Worm (Caenorhabditis elegans) whole organism, late embryonic: ENCODE measurements around the gene far-5.
A peak's percentile ranks its signal among the peaks of the same experiment; 100 is the strongest.

Experiments
- C08G9.2 ChIP-seq: sonication (generic microtip); optimal IDR thresholded peaks from 2 replicates; lab custom pipeline; 2016; ENCODE audit warnings: mild to moderate bottlenecking, missing genetic modification characterization, moderate library complexity, missing compliant biosample characterization
- C38D4.7 ChIP-seq: fragments of 200-800 bp; sonication (Bioruptor generic); optimal IDR thresholded peaks from 2 replicates; lab custom pipeline; 2018; ENCODE audit warnings: mild to moderate bottlenecking, missing genetic modification characterization, moderate library complexity, missing compliant biosample characterization
- F13H6.1 ChIP-seq: sonication (generic microtip); optimal IDR thresholded peaks from 2 replicates; lab custom pipeline; 2016; ENCODE audit warnings: missing genetic modification characterization, missing compliant biosample characterization
- K02D7.2 ChIP-seq: sonication (generic microtip); optimal IDR thresholded peaks from 2 replicates; lab custom pipeline; 2017; ENCODE audit warnings: mild to moderate bottlenecking, missing genetic modification characterization, missing compliant biosample characterization
- Y22D7AL.16 ChIP-seq: sonication (generic microtip); optimal IDR thresholded peaks from 2 replicates; lab custom pipeline; 2016; ENCODE audit warnings: missing genetic modification characterization, missing compliant biosample characterization
- ahr-1 ChIP-seq: sonication (generic microtip); optimal IDR thresholded peaks from 2 replicates; lab custom pipeline; 2016; ENCODE audit warnings: missing genetic modification characterization, missing compliant biosample characterization
- ceh-18 ChIP-seq: sonication (generic microtip); optimal IDR thresholded peaks from 2 replicates; lab custom pipeline; 2016; ENCODE audit warnings: missing genetic modification characterization, missing compliant biosample characterization
- ceh-19 ChIP-seq: fragments of 200-800 bp; sonication (Bioruptor generic); optimal IDR thresholded peaks from 2 replicates; lab custom pipeline; 2018; ENCODE audit warnings: mild to moderate bottlenecking, missing genetic modification characterization, missing compliant biosample characterization
- ceh-24 ChIP-seq: sonication (generic microtip); optimal IDR thresholded peaks from 2 replicates; lab custom pipeline; 2016; ENCODE audit warnings: mild to moderate bottlenecking, missing genetic modification characterization, missing compliant biosample characterization
- ceh-34 ChIP-seq: sonication (generic microtip); optimal IDR thresholded peaks from 2 replicates; lab custom pipeline; 2016; ENCODE audit warnings: mild to moderate bottlenecking, missing genetic modification characterization, missing compliant biosample characterization
- ceh-9 ChIP-seq: sonication (generic microtip); optimal IDR thresholded peaks from 2 replicates; lab custom pipeline; 2016; ENCODE audit warnings: mild to moderate bottlenecking, missing genetic modification characterization, inconsistent platforms, missing compliant biosample characterization
- che-1 ChIP-seq: sonication (generic microtip); optimal IDR thresholded peaks from 2 replicates; lab custom pipeline; 2016; ENCODE audit warnings: mild to moderate bottlenecking, missing genetic modification characterization, missing compliant biosample characterization
- dmd-4 ChIP-seq: sonication (generic microtip); optimal IDR thresholded peaks from 2 replicates; lab custom pipeline; 2016; ENCODE audit warnings: borderline replicate concordance, missing genetic modification characterization, missing compliant biosample characterization
- dve-1 ChIP-seq: sonication (generic microtip); optimal IDR thresholded peaks from 2 replicates; lab custom pipeline; 2017; ENCODE audit warnings: antibody characterized with exemption, mild to moderate bottlenecking, missing genetic modification characterization, missing compliant biosample characterization
- elt-2 ChIP-seq: sonication (generic microtip); optimal IDR thresholded peaks from 2 replicates; lab custom pipeline; 2016; ENCODE audit warnings: missing genetic modification reagents, missing genetic modification characterization, missing compliant biosample characterization
- elt-4 ChIP-seq: sonication (generic microtip); optimal IDR thresholded peaks from 2 replicates; lab custom pipeline; 2016; ENCODE audit warnings: missing genetic modification characterization, missing compliant biosample characterization
- ets-4 ChIP-seq: sonication (generic microtip); optimal IDR thresholded peaks from 2 replicates; lab custom pipeline; 2016; ENCODE audit warnings: missing genetic modification characterization, missing compliant biosample characterization
- eyg-1 ChIP-seq: sonication (generic microtip); optimal IDR thresholded peaks from 2 replicates; lab custom pipeline; 2016; ENCODE audit warnings: missing genotype, missing genetic modification characterization, missing compliant biosample characterization
- fax-1 ChIP-seq: sonication (generic microtip); optimal IDR thresholded peaks from 2 replicates; lab custom pipeline; 2016; ENCODE audit warnings: missing genotype, missing genetic modification characterization, missing compliant biosample characterization
- fkh-10 ChIP-seq: fragments of 150-350 bp; optimal IDR thresholded peaks from 2 replicates; lab custom pipeline; 2014; ENCODE audit warnings: missing biosample characterization, missing genetic modification reagents, missing genetic modification characterization
- fkh-6 ChIP-seq: sonication (generic microtip); optimal IDR thresholded peaks from 2 replicates; lab custom pipeline; 2016; ENCODE audit warnings: missing genetic modification characterization, missing compliant biosample characterization
- hlh-15 ChIP-seq: sonication (generic microtip); optimal IDR thresholded peaks from 2 replicates; lab custom pipeline; 2016; ENCODE audit warnings: missing genetic modification characterization, missing compliant biosample characterization
- hlh-30 ChIP-seq: sonication (generic microtip); optimal IDR thresholded peaks from 2 replicates; lab custom pipeline; 2017; ENCODE audit warnings: antibody characterized with exemption, missing genetic modification characterization, missing compliant biosample characterization; ENCODE audit not compliant: insufficient read depth
- madf-2 ChIP-seq: sonication (generic microtip); optimal IDR thresholded peaks from 2 replicates; lab custom pipeline; 2017; ENCODE audit warnings: missing genetic modification characterization, missing compliant biosample characterization
- mec-3 ChIP-seq: sonication (generic microtip); optimal IDR thresholded peaks from 2 replicates; lab custom pipeline; 2016; ENCODE audit warnings: borderline replicate concordance, missing genetic modification characterization, missing compliant biosample characterization
- nfya-1 ChIP-seq: sonication (generic microtip); optimal IDR thresholded peaks from 2 replicates; lab custom pipeline; 2017; ENCODE audit warnings: missing genetic modification characterization, mild to moderate bottlenecking, missing compliant biosample characterization, antibody characterized with exemption, moderate library complexity
- nhr-232 ChIP-seq: sonication (generic microtip); optimal IDR thresholded peaks from 2 replicates; lab custom pipeline; 2016; ENCODE audit warnings: missing genetic modification characterization, missing compliant biosample characterization
- pha-2 ChIP-seq: sonication (generic microtip); optimal IDR thresholded peaks from 2 replicates; lab custom pipeline; 2017; ENCODE audit warnings: mild to moderate bottlenecking, missing genetic modification characterization, missing compliant biosample characterization
- pha-4 ChIP-seq: fragments of 150-350 bp; optimal IDR thresholded peaks from 2 replicates; lab custom pipeline; 2018; ENCODE audit warnings: missing biosample characterization, missing genetic modification reagents, missing genetic modification characterization
- pros-1 ChIP-seq: fragments of 150-350 bp; optimal IDR thresholded peaks from 2 replicates; lab custom pipeline; 2014; ENCODE audit warnings: missing biosample characterization, missing genetic modification reagents, missing genetic modification characterization
- sdc-2 ChIP-seq: sonication (generic microtip); optimal IDR thresholded peaks from 2 replicates; lab custom pipeline; 2016; ENCODE audit warnings: missing genotype, missing genetic modification characterization, missing compliant biosample characterization
- sox-4 ChIP-seq: sonication (generic microtip); optimal IDR thresholded peaks from 2 replicates; lab custom pipeline; 2017; ENCODE audit warnings: mild to moderate bottlenecking, missing genetic modification characterization, inconsistent platforms, missing compliant biosample characterization
- syd-9 ChIP-seq: sonication (generic microtip); optimal IDR thresholded peaks from 2 replicates; lab custom pipeline; 2016; ENCODE audit warnings: mild to moderate bottlenecking, missing genetic modification characterization, moderate library complexity, missing compliant biosample characterization
- ttx-3 ChIP-seq: sonication (generic microtip); optimal IDR thresholded peaks from 2 replicates; lab custom pipeline; 2016; ENCODE audit warnings: missing genetic modification reagents, missing genetic modification characterization, missing compliant biosample characterization
- unc-3 ChIP-seq, 2 experiments: fragments of 200-800 bp in 1 of 2; sonication (Bioruptor generic) in 1 of 2; sonication (generic microtip) in 1 of 2; conservative IDR thresholded peaks in 1 of 2; optimal IDR thresholded peaks in 1 of 2; 2 replicates each; pipeline versions ENCODE4 v1.3.6 to Lab custom; 2016 to 2022; ENCODE audit warnings: missing compliant biosample characterization in 2 of 2, missing genetic modification characterization in 2 of 2, missing genetic modification reagents in 1 of 2
- unc-42 ChIP-seq: sonication (generic microtip); optimal IDR thresholded peaks from 2 replicates; lab custom pipeline; 2016; ENCODE audit warnings: missing genotype, missing genetic modification characterization, missing compliant biosample characterization
- zip-5 ChIP-seq: sonication (generic microtip); optimal IDR thresholded peaks from 2 replicates; lab custom pipeline; 2016; ENCODE audit warnings: missing genetic modification characterization, missing compliant biosample characterization

far-5 gene

ce11 chrV:13011904-13012303 lies 16.5 kb downstream of the far-5 start:
- peak; percentile 63 for TF ChIP-seq elt-2
- TF ChIP-seq zip-5 (tag; lab: Kevin White, UChicago): no peak
- TF ChIP-seq, all 69 proteins: peak for 1

ce11 chrV:13013158-13013557 lies 17.8 kb downstream of the far-5 start, which contains the start of gene try-10:
Gene try-10, minus strand, starts transcription at chrV:13013258.
- TF ChIP-seq ceh-19: no peak
- TF ChIP-seq sdc-2 (tag; lab: Kevin White, UChicago): no peak
- no peak for TF ChIP-seq ceh-34 (tag; lab: Kevin White, UChicago)
- TF ChIP-seq ceh-18 (tag; lab: Kevin White, UChicago): no peak
- TF ChIP-seq K02D7.2 (tag; lab: Kevin White, UChicago): no peak
- no peak for TF ChIP-seq ceh-24
- no peak for TF ChIP-seq fkh-6 (tag; lab: Kevin White, UChicago)
- no peak for TF ChIP-seq F13H6.1 (tag; lab: Kevin White, UChicago)
- no peak for TF ChIP-seq zip-5 (tag; lab: Kevin White, UChicago)
- no peak for TF ChIP-seq pha-4
- TF ChIP-seq Y22D7AL.16 (tag; lab: Kevin White, UChicago): no peak
- TF ChIP-seq elt-4 (tag; lab: Kevin White, UChicago): no peak
- no peak for TF ChIP-seq ceh-9
- TF ChIP-seq dve-1 (tag; lab: Kevin White, UChicago): no peak
- TF ChIP-seq eyg-1 (tag; lab: Kevin White, UChicago): no peak
- TF ChIP-seq ahr-1 (tag; lab: Kevin White, UChicago): no peak
- no peak for TF ChIP-seq mec-3

- TF ChIP-seq zip-5 (tag; lab: Kevin White, UChicago) (no peak), pha-4 (no peak), madf-2 (tag; lab: Kevin White, UChicago) (no peak), fkh-6 (tag; lab: Kevin White, UChicago) (no peak), C08G9.2 (tag; lab: Kevin White, UChicago) (no peak), fax-1 (no peak), ceh-18 (tag; lab: Kevin White, UChicago) (no peak), ttx-3 (no peak), pros-1 (no peak), che-1 (tag; lab: Kevin White, UChicago) (no peak), syd-9 (no peak)
Observed at ce11 chrV:13013844-13014243, 18.5 kb downstream of the far-5 start, which contains the start of gene F15B9.6. Gene F15B9.6, plus strand, starts transcription at chrV:13014144.

ce11 chrV:13018233-13018632 lies 22.9 kb downstream of the far-5 start:
- TF ChIP-seq ceh-9 (no peak), nhr-232 (tag; lab: Kevin White, UChicago) (no peak), ceh-19 (no peak), unc-42 (tag; lab: Kevin White, UChicago) (peak; percentile 31), nfya-1 (tag; lab: Kevin White, UChicago) (peak; percentile 33)
- TF ChIP-seq, all 69 proteins: peak for 2

ce11 chrV:13018761-13019160 lies 23.4 kb downstream of the far-5 start, which contains the start of gene fmi-1:
Gene fmi-1, plus strand, starts transcription at chrV:13019061.
- TF ChIP-seq fkh-10 (GFP tag; lab: Kevin White, UChicago) (no peak), unc-3 (GFP tag; conservative IDR thresholded peaks at IDR 0.05; lab: Robert Waterston, UW) (no peak), unc-3 (tag; optimal IDR thresholded peaks at IDR 0.05; lab: Kevin White, UChicago) (no peak), pha-2 (tag; lab: Kevin White, UChicago) (no peak), sox-4 (tag; lab: Kevin White, UChicago) (no peak)

ce11 chrV:13020014-13020413 lies 24.6 kb downstream of the far-5 start:
- TF ChIP-seq ets-4: no peak
- TF ChIP-seq C38D4.7: no peak
- no peak for TF ChIP-seq elt-4 (tag; lab: Kevin White, UChicago)
- TF ChIP-seq hlh-30 (tag; lab: Kevin White, UChicago): no peak
- no peak for TF ChIP-seq pha-4
- TF ChIP-seq zip-5 (tag; lab: Kevin White, UChicago): no peak
- no peak for TF ChIP-seq ceh-24
- TF ChIP-seq dmd-4 (tag; lab: Kevin White, UChicago): no peak
- TF ChIP-seq hlh-15: no peak
